Worm (Caenorhabditis elegans) whole organism, mixed stage, embryonic: ENCODE data around the gene Y43F8B.17.

Experiments used
- M03D4.4 ChIP-seq: sonication (generic microtip); optimal IDR thresholded peaks from 2 replicates; lab custom pipeline; 2017; ENCODE audit warnings: mild to moderate bottlenecking, missing genetic modification characterization, missing compliant biosample characterization
- bed-3 ChIP-seq: fragments of 200-800 bp; sonication (Bioruptor generic); optimal IDR thresholded peaks from 3 replicates; lab custom pipeline; 2018; ENCODE audit warnings: mild to moderate bottlenecking, missing genetic modification characterization, moderate library complexity, missing compliant biosample characterization
- blmp-1 ChIP-seq: fragments of 150-350 bp; optimal IDR thresholded peaks from 2 replicates; lab custom pipeline; 2014; ENCODE audit warnings: missing biosample characterization, missing genetic modification characterization
- ceh-43 ChIP-seq: fragments of 200-800 bp; sonication (Bioruptor generic); optimal IDR thresholded peaks from 2 replicates; lab custom pipeline; 2018; ENCODE audit warnings: mild to moderate bottlenecking, missing genetic modification characterization, moderate library complexity, missing compliant biosample characterization
- ceh-83 ChIP-seq: fragments of 200-800 bp; sonication (Bioruptor generic); optimal IDR thresholded peaks from 2 replicates; lab custom pipeline; 2018; ENCODE audit warnings: mild to moderate bottlenecking, missing genetic modification characterization, missing compliant biosample characterization
- ces-1 ChIP-seq: fragments of 150-350 bp; optimal IDR thresholded peaks from 2 replicates; lab custom pipeline; 2014; ENCODE audit warnings: missing biosample characterization, missing genetic modification reagents, missing genetic modification characterization
- cnd-1 ChIP-seq: fragments of 200-800 bp; sonication (Bioruptor generic); optimal IDR thresholded peaks from 2 replicates; lab custom pipeline; 2018; ENCODE audit warnings: mild to moderate bottlenecking, missing genetic modification characterization, missing compliant biosample characterization
- drap-1 ChIP-seq: fragments of 200-800 bp; sonication (Bioruptor generic); optimal IDR thresholded peaks from 3 replicates; lab custom pipeline; 2018; ENCODE audit warnings: mild to moderate bottlenecking, missing genetic modification characterization, missing compliant biosample characterization
- elt-1 ChIP-seq: sonication (generic microtip); optimal IDR thresholded peaks from 2 replicates; lab custom pipeline; 2017; ENCODE audit warnings: missing genetic modification characterization, mild to moderate bottlenecking, missing compliant biosample characterization, antibody characterized with exemption, moderate library complexity, borderline replicate concordance; ENCODE audit not compliant: insufficient read depth
- elt-3 ChIP-seq: fragments of 150-350 bp; optimal IDR thresholded peaks from 2 replicates; lab custom pipeline; 2014; ENCODE audit warnings: missing biosample characterization, missing genetic modification characterization
- flh-1 ChIP-seq: fragments of 200-800 bp; sonication (Bioruptor generic); optimal IDR thresholded peaks from 2 replicates; lab custom pipeline; 2018; ENCODE audit warnings: mild to moderate bottlenecking, missing genetic modification characterization, moderate library complexity, missing compliant biosample characterization
- ham-2 ChIP-seq: fragments of 200-800 bp; sonication (Bioruptor generic); optimal IDR thresholded peaks from 2 replicates; lab custom pipeline; 2018; ENCODE audit warnings: mild to moderate bottlenecking, missing genetic modification characterization, missing compliant biosample characterization
- hlh-1 ChIP-seq: fragments of 150-350 bp; optimal IDR thresholded peaks from 2 replicates; lab custom pipeline; 2014; ENCODE audit warnings: missing biosample characterization, missing genetic modification reagents, missing genetic modification characterization
- lin-13 ChIP-seq: fragments of 150-350 bp; optimal IDR thresholded peaks from 2 replicates; lab custom pipeline; 2014; ENCODE audit warnings: missing biosample characterization, missing genetic modification characterization
- lin-32 ChIP-seq: fragments of 200-800 bp; sonication (Bioruptor generic); optimal IDR thresholded peaks from 2 replicates; lab custom pipeline; 2018; ENCODE audit warnings: mild to moderate bottlenecking, missing genetic modification characterization, missing compliant biosample characterization
- lsy-2 ChIP-seq: fragments of 150-350 bp; optimal IDR thresholded peaks from 2 replicates; lab custom pipeline; 2014; ENCODE audit warnings: missing biosample characterization, missing genetic modification characterization
- mep-1 ChIP-seq: fragments of 150-350 bp; optimal IDR thresholded peaks from 2 replicates; lab custom pipeline; 2017; ENCODE audit warnings: missing biosample characterization, missing genetic modification reagents, missing genetic modification characterization, inconsistent platforms
- nhr-12 ChIP-seq: fragments of 150-350 bp; optimal IDR thresholded peaks from 2 replicates; lab custom pipeline; 2014; ENCODE audit warnings: missing biosample characterization, missing genetic modification characterization
- nhr-2 ChIP-seq: fragments of 150-350 bp; optimal IDR thresholded peaks from 2 replicates; lab custom pipeline; 2014; ENCODE audit warnings: missing biosample characterization, missing genetic modification characterization
- nhr-28 ChIP-seq: fragments of 150-350 bp; optimal IDR thresholded peaks from 2 replicates; lab custom pipeline; 2014; ENCODE audit warnings: missing biosample characterization, missing genetic modification characterization
- nhr-76 ChIP-seq: sonication (generic microtip); optimal IDR thresholded peaks from 2 replicates; lab custom pipeline; 2017; ENCODE audit warnings: missing biosample characterization, missing genetic modification characterization
- pha-4 ChIP-seq: fragments of 150-350 bp; optimal IDR thresholded peaks from 2 replicates; lab custom pipeline; 2018; ENCODE audit warnings: missing biosample characterization, missing genetic modification reagents, missing genetic modification characterization
- snpc-4 ChIP-seq: fragments of 150-350 bp; optimal IDR thresholded peaks from 2 replicates; lab custom pipeline; 2014; ENCODE audit warnings: missing biosample characterization, missing genetic modification characterization
- sptf-1 ChIP-seq: sonication (generic microtip); optimal IDR thresholded peaks from 2 replicates; lab custom pipeline; 2017; ENCODE audit warnings: mild to moderate bottlenecking, missing genetic modification characterization, moderate library complexity, missing compliant biosample characterization
- tbx-8 ChIP-seq: fragments of 200-800 bp; sonication (Bioruptor generic); optimal IDR thresholded peaks from 2 replicates; lab custom pipeline; 2018; ENCODE audit warnings: mild to moderate bottlenecking, missing genetic modification characterization, moderate library complexity, missing compliant biosample characterization
- unc-120 ChIP-seq: sonication (generic microtip); optimal IDR thresholded peaks from 2 replicates; lab custom pipeline; 2017; ENCODE audit warnings: missing genetic modification characterization, missing compliant biosample characterization; ENCODE audit not compliant: poor library complexity, severe bottlenecking
- unc-39 ChIP-seq: fragments of 150-350 bp; optimal IDR thresholded peaks from 2 replicates; lab custom pipeline; 2014; ENCODE audit warnings: missing biosample characterization, missing genetic modification characterization
- ztf-11 ChIP-seq: fragments of 150-350 bp; optimal IDR thresholded peaks from 2 replicates; lab custom pipeline; 2014; ENCODE audit warnings: missing biosample characterization, missing genetic modification characterization

The Y43F8B.17 gene

ce11 chrV:19513552-19513951 is 29.0 kb downstream of the Y43F8B.17 start, which contains the start of gene phy-4:
Gene phy-4, minus strand, starts transcription at chrV:19513652.
- no peak for TF ChIP-seq cnd-1 (tag; lab: Kevin White, UChicago)
- peak; percentile 29 for TF ChIP-seq drap-1 (GFP tag; lab: Kevin White, UChicago)

ce11 chrV:19518468-19519168 is 34.1 kb downstream of the Y43F8B.17 start:
- TF ChIP-seq snpc-4 (tag; lab: Kevin White, UChicago) (no peak), nhr-12 (tag; lab: Kevin White, UChicago) (no peak), nhr-76 (no peak), lin-32 (no peak), drap-1 (GFP tag; lab: Kevin White, UChicago) (no peak), unc-39 (tag; lab: Kevin White, UChicago) (no peak), ceh-43 (GFP tag; lab: Kevin White, UChicago) (no peak), nhr-28 (tag; lab: Kevin White, UChicago) (no peak), M03D4.4 (tag; lab: Kevin White, UChicago) (no peak), sptf-1 (no peak), lin-13 (tag; lab: Kevin White, UChicago) (no peak), elt-3 (tag; lab: Kevin White, UChicago) (no peak), nhr-2 (tag; lab: Kevin White, UChicago) (no peak)

- TF ChIP-seq nhr-2 (tag; lab: Kevin White, UChicago): no peak
- no peak for TF ChIP-seq tbx-8 (GFP tag; lab: Kevin White, UChicago)
- no peak for TF ChIP-seq lin-32
- TF ChIP-seq, all 35 proteins: peak for 0
Measured at ce11 chrV:19519511-19519934, 35.0 kb downstream of the Y43F8B.17 start.

- no peak for TF ChIP-seq ces-1 (GFP tag; lab: Kevin White, UChicago)
- TF ChIP-seq flh-1 (GFP tag; lab: Kevin White, UChicago): no peak
Measured at ce11 chrV:19520130-19520529, 35.6 kb downstream of the Y43F8B.17 start.

- no peak for TF ChIP-seq ztf-11 (tag; lab: Kevin White, UChicago)
- TF ChIP-seq sptf-1: no peak
- TF ChIP-seq ceh-83 (GFP tag; lab: Kevin White, UChicago): no peak
- no peak for TF ChIP-seq elt-1 (tag; lab: Kevin White, UChicago)
- no peak for TF ChIP-seq cnd-1 (tag; lab: Kevin White, UChicago)
- TF ChIP-seq ces-1 (GFP tag; lab: Kevin White, UChicago): no peak
- TF ChIP-seq bed-3: no peak
- no peak for TF ChIP-seq blmp-1
- no peak for TF ChIP-seq hlh-1 (tag; lab: Kevin White, UChicago)
- no peak for TF ChIP-seq lsy-2
- no peak for TF ChIP-seq mep-1 (tag; lab: Kevin White, UChicago)
- no peak for TF ChIP-seq unc-120 (tag; lab: Kevin White, UChicago)
- TF ChIP-seq flh-1 (GFP tag; lab: Kevin White, UChicago): no peak
- no peak for TF ChIP-seq ham-2
- no peak for TF ChIP-seq ceh-43 (GFP tag; lab: Kevin White, UChicago)
- no peak for TF ChIP-seq pha-4 (tag; lab: Kevin White, UChicago)
- TF ChIP-seq lin-32: no peak
- TF ChIP-seq elt-3 (tag; lab: Kevin White, UChicago): no peak
- TF ChIP-seq, all 35 proteins: peak for 0
Measured at ce11 chrV:19520597-19521322, 36.2 kb downstream of the Y43F8B.17 start.
